Worm (Caenorhabditis elegans) whole organism, young adult: ENCODE data around the gene Y69H2.15.
A peak's percentile ranks its signal among the peaks of the same experiment; 100 is the strongest.

Experiments used
- B0019.2 ChIP-seq: fragments of 200-800 bp; sonication (Bioruptor generic); conservative IDR thresholded peaks from 2 replicates; pipeline ENCODE4 v1.3.6; 2022; ENCODE audit warnings: missing genetic modification reagents, missing genetic modification characterization, missing compliant biosample characterization
- B0336.3 ChIP-seq: fragments of 200-800 bp; sonication (Bioruptor generic); IDR thresholded peaks from 2 replicates; pipeline ENCODE4 v1.3.6; 2022; ENCODE audit warnings: missing genetic modification characterization, missing compliant biosample characterization
- C06A6.2 ChIP-seq: fragments of 200-800 bp; sonication (Bioruptor generic); conservative IDR thresholded peaks from 2 replicates; pipeline ENCODE4 v1.3.6; 2022; ENCODE audit warnings: missing genetic modification characterization, missing compliant biosample characterization
- D2030.7 ChIP-seq: fragments of 200-800 bp; sonication (Bioruptor generic); IDR thresholded peaks from 2 replicates; pipeline ENCODE4 v1.3.6; 2022; ENCODE audit warnings: missing genetic modification reagents, missing genetic modification characterization, missing compliant biosample characterization
- F10E7.11 ChIP-seq: sonication (generic microtip); optimal IDR thresholded peaks from 2 replicates; lab custom pipeline; 2017; ENCODE audit warnings: mild to moderate bottlenecking, missing genetic modification characterization, moderate library complexity, missing compliant biosample characterization
- K11D2.4 ChIP-seq: fragments of 200-800 bp; sonication (Bioruptor generic); IDR thresholded peaks from 2 replicates; pipeline ENCODE4 v1.3.6; 2022; ENCODE audit warnings: missing genetic modification reagents, missing genetic modification characterization, missing compliant biosample characterization
- Y53G8AR.9 ChIP-seq: fragments of 200-800 bp; sonication (Bioruptor generic); conservative IDR thresholded peaks from 2 replicates; pipeline ENCODE4 v1.3.6; 2022; ENCODE audit warnings: missing genetic modification reagents, missing genetic modification characterization, missing compliant biosample characterization
- Y56A3A.18 ChIP-seq: fragments of 200-800 bp; sonication (Bioruptor generic); IDR thresholded peaks from 2 replicates; pipeline ENCODE4 v1.3.6; 2022; ENCODE audit warnings: missing genetic modification reagents, missing genetic modification characterization, missing compliant biosample characterization
- Y95B8A.8 ChIP-seq: fragments of 200-800 bp; sonication (Bioruptor generic); IDR thresholded peaks from 2 replicates; pipeline ENCODE4 v1.3.6; 2022; ENCODE audit warnings: missing genetic modification reagents, missing genetic modification characterization, missing compliant biosample characterization
- ZK185.1 ChIP-seq: sonication (generic microtip); optimal IDR thresholded peaks from 2 replicates; lab custom pipeline; 2016; ENCODE audit warnings: mild to moderate bottlenecking, missing genetic modification characterization, missing compliant biosample characterization; ENCODE audit not compliant: poor library complexity, severe bottlenecking
- ama-1 ChIP-seq, 3 experiments: fragments of 150-350 bp in 1 of 3; sonication (generic microtip) in 2 of 3; optimal IDR thresholded peaks; 2 replicates each; lab custom pipeline; 2014 to 2018; ENCODE audit warnings: missing biosample characterization in 2 of 3, missing genetic modification characterization in 2 of 3, missing genetic modification reagents in 2 of 3
- athp-1 ChIP-seq: sonication (generic microtip); optimal IDR thresholded peaks from 2 replicates; lab custom pipeline; 2017; ENCODE audit warnings: mild to moderate bottlenecking, missing genetic modification characterization, missing compliant biosample characterization
- cebp-1 ChIP-seq, 2 experiments: fragments of 200-800 bp in 1 of 2; sonication (Bioruptor generic) in 1 of 2; sonication (generic microtip) in 1 of 2; IDR thresholded peaks in 1 of 2; optimal IDR thresholded peaks in 1 of 2; 2 replicates each; pipeline versions ENCODE4 v1.3.6 to Lab custom; 2017 to 2022; ENCODE audit warnings: missing compliant biosample characterization in 2 of 2, missing genetic modification characterization in 2 of 2, mild to moderate bottlenecking in 1 of 2, missing genetic modification reagents in 1 of 2, moderate library complexity in 1 of 2
- cebp-2 ChIP-seq: fragments of 200-800 bp; sonication (Bioruptor generic); IDR thresholded peaks from 2 replicates; pipeline ENCODE4 v1.3.6; 2022; ENCODE audit warnings: missing genetic modification characterization, missing compliant biosample characterization
- ceh-79 ChIP-seq: sonication (generic microtip); optimal IDR thresholded peaks from 2 replicates; lab custom pipeline; 2017; ENCODE audit warnings: mild to moderate bottlenecking, missing genetic modification characterization, missing compliant biosample characterization
- chd-7 ChIP-seq: sonication (generic microtip); optimal IDR thresholded peaks from 2 replicates; lab custom pipeline; 2016; ENCODE audit warnings: mild to moderate bottlenecking, missing genetic modification characterization, moderate library complexity, missing compliant biosample characterization
- dox-1 ChIP-seq: fragments of 200-800 bp; sonication (Bioruptor generic); IDR thresholded peaks from 2 replicates; pipeline ENCODE4 v1.3.6; 2022; ENCODE audit warnings: missing genetic modification reagents, missing genetic modification characterization, missing compliant biosample characterization
- ekl-4 ChIP-seq: fragments of 200-800 bp; sonication (Bioruptor generic); IDR thresholded peaks from 2 replicates; pipeline ENCODE4 v1.3.6; 2022; ENCODE audit warnings: missing genetic modification reagents, missing genetic modification characterization, missing compliant biosample characterization
- ets-4 ChIP-seq: fragments of 200-800 bp; sonication (Bioruptor generic); optimal IDR thresholded peaks from 2 replicates; lab custom pipeline; 2018; ENCODE audit warnings: mild to moderate bottlenecking, missing genetic modification characterization, missing compliant biosample characterization
- fkh-3 ChIP-seq: sonication (generic microtip); optimal IDR thresholded peaks from 2 replicates; lab custom pipeline; 2016; ENCODE audit warnings: mild to moderate bottlenecking, missing genetic modification characterization, missing compliant biosample characterization
- gei-17 ChIP-seq: fragments of 200-800 bp; sonication (Bioruptor generic); optimal IDR thresholded peaks from 2 replicates; lab custom pipeline; 2018; ENCODE audit warnings: mild to moderate bottlenecking, missing genetic modification characterization, missing compliant biosample characterization
- lin-26 ChIP-seq: fragments of 200-800 bp; sonication (Bioruptor generic); IDR thresholded peaks from 2 replicates; pipeline ENCODE4 v1.3.6; 2022; ENCODE audit warnings: missing genetic modification reagents, missing genetic modification characterization, missing compliant biosample characterization
- lin-35 ChIP-seq, 3 experiments: fragments of 150-350 bp in 2 of 3; sonication (generic microtip) in 1 of 3; optimal IDR thresholded peaks; 2 replicates each; lab custom pipeline; 2014 to 2018; ENCODE audit warnings: missing biosample characterization in 3 of 3, missing genetic modification characterization in 3 of 3, missing genetic modification reagents in 3 of 3
- lin-40 ChIP-seq: sonication (generic microtip); optimal IDR thresholded peaks from 2 replicates; lab custom pipeline; 2016; ENCODE audit warnings: missing genetic modification characterization, mild to moderate bottlenecking, missing compliant biosample characterization, missing genotype, missing genetic modification reagents
- nfya-1 ChIP-seq: sonication (generic microtip); optimal IDR thresholded peaks from 2 replicates; lab custom pipeline; 2017; ENCODE audit warnings: antibody characterized with exemption, missing compliant biosample characterization, missing genetic modification characterization, borderline replicate concordance; ENCODE audit not compliant: insufficient read depth
- nfyb-1 ChIP-seq: fragments of 200-800 bp; sonication (Bioruptor generic); IDR thresholded peaks from 2 replicates; pipeline ENCODE4 v1.3.6; 2022; ENCODE audit warnings: missing genetic modification reagents, missing genetic modification characterization, missing compliant biosample characterization
- nhr-27 ChIP-seq: fragments of 200-800 bp; sonication (Bioruptor generic); optimal IDR thresholded peaks from 2 replicates; lab custom pipeline; 2018; ENCODE audit warnings: mild to moderate bottlenecking, missing genetic modification characterization, moderate library complexity, missing compliant biosample characterization
- pbrm-1 ChIP-seq: fragments of 200-800 bp; sonication (Bioruptor generic); IDR thresholded peaks from 2 replicates; pipeline ENCODE4 v1.3.6; 2022; ENCODE audit warnings: missing genetic modification reagents, missing genetic modification characterization, missing compliant biosample characterization
- rcor-1 ChIP-seq: fragments of 200-800 bp; sonication (Bioruptor generic); IDR thresholded peaks from 2 replicates; pipeline ENCODE4 v1.3.6; 2022; ENCODE audit warnings: missing genetic modification reagents, missing genetic modification characterization, missing compliant biosample characterization
- repo-1 ChIP-seq: sonication (generic microtip); optimal IDR thresholded peaks from 2 replicates; lab custom pipeline; 2017; ENCODE audit warnings: mild to moderate bottlenecking, missing genetic modification characterization, missing compliant biosample characterization
- snpc-3.4 ChIP-seq: sonication (generic microtip); optimal IDR thresholded peaks from 2 replicates; lab custom pipeline; 2017; ENCODE audit warnings: missing genetic modification characterization, mild to moderate bottlenecking, missing compliant biosample characterization, antibody characterized with exemption, moderate library complexity, missing genotype, missing genetic modification reagents
- snpc-4 ChIP-seq, 5 experiments: fragments of 150-350 bp in 1 of 5; sonication (generic microtip) in 4 of 5; optimal IDR thresholded peaks; 2 replicates each; lab custom pipeline; 2014 to 2018; ENCODE audit warnings: missing genetic modification characterization in 5 of 5, missing biosample characterization in 3 of 5, antibody characterized with exemption in 2 of 5, mild to moderate bottlenecking in 2 of 5, missing compliant biosample characterization in 2 of 5, missing genotype in 2 of 5, moderate library complexity in 2 of 5, missing genetic modification reagents in 1 of 5
- tbp1 ChIP-seq: fragments of 200-800 bp; sonication (Bioruptor generic); optimal IDR thresholded peaks from 2 replicates; lab custom pipeline; 2018; ENCODE audit warnings: mild to moderate bottlenecking, missing genetic modification characterization, missing compliant biosample characterization
- tlf-1 ChIP-seq: fragments of 200-800 bp; sonication (Bioruptor generic); optimal IDR thresholded peaks from 2 replicates; lab custom pipeline; 2018; ENCODE audit warnings: mild to moderate bottlenecking, missing genetic modification characterization, missing compliant biosample characterization
- zim-3 ChIP-seq: sonication (generic microtip); optimal IDR thresholded peaks from 2 replicates; lab custom pipeline; 2017; ENCODE audit warnings: mild to moderate bottlenecking, missing genetic modification characterization, moderate library complexity, missing compliant biosample characterization
- ztf-18 ChIP-seq: sonication (generic microtip); optimal IDR thresholded peaks from 2 replicates; lab custom pipeline; 2016; ENCODE audit warnings: missing genotype, mild to moderate bottlenecking, missing genetic modification characterization, missing compliant biosample characterization
- ztf-26 ChIP-seq: sonication (generic microtip); optimal IDR thresholded peaks from 2 replicates; lab custom pipeline; 2017; ENCODE audit warnings: missing genetic modification characterization, missing compliant biosample characterization
- ztf-28 ChIP-seq: fragments of 200-800 bp; sonication (Bioruptor generic); IDR thresholded peaks from 2 replicates; pipeline ENCODE4 v1.3.6; 2022; ENCODE audit warnings: missing genetic modification reagents, missing genetic modification characterization, missing compliant biosample characterization

The Y69H2.15 gene

DNA sequence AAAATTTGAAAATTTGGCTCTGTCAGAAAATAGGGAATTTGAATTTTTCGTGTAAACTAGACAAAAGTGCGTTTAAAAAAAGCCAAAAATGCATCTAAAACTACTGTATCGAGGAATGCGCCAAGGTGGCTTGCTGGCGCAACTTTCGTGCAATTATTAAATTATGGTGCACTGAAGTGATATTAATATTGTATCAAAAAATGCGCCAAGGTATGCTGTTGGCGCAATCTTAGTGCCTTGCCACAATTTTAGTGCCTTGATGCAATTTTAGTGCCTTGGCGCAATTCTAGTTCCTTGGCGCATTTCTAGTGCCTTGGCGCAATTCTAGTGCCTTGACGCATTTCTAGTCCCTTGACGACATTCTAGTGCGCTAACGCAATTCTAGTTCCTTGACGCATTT, 51.6 kb downstream of the Y69H2.15 start:
- TF ChIP-seq fkh-3 (tag; lab: Kevin White, UChicago) (peak; percentile 24), Y53G8AR.9 (GFP tag; lab: Robert Waterston, UW) (peak; percentile 56; the same call in 1 of the 2 replicates), cebp-1 (GFP tag; IDR thresholded peaks at IDR 0.05; lab: Robert Waterston, UW) (no peak), cebp-1 (tag; optimal IDR thresholded peaks at IDR 0.05; lab: Kevin White, UChicago) (peak; percentile 34), Y95B8A.8 (GFP tag; lab: Robert Waterston, UW) (no peak), chd-7 (tag; lab: Kevin White, UChicago) (peak; percentile 28), dox-1 (GFP tag; lab: Robert Waterston, UW) (0 out of 2 replicates have a peak, but pooled peaks have one; percentile 20), snpc-4 (GFP tag; optimal IDR thresholded peaks at IDR 0.05; lab: Kevin White, UChicago) (no peak), snpc-4 (tag; optimal IDR thresholded peaks at IDR 0.05; lab: Kevin White, UChicago) (no peak), ekl-4 (GFP tag; lab: Robert Waterston, UW) (0 out of 2 replicates have a peak, but pooled peaks have one; percentile 36), repo-1 (peak; percentile 58), ceh-79 (peak; percentile 28), lin-35 (GFP tag; optimal IDR thresholded peaks at IDR 0.05; lab: Kevin White, UChicago) (no peak), ets-4 (peak; percentile 24), nfyb-1 (GFP tag; lab: Robert Waterston, UW) (0 out of 2 replicates have a peak, but pooled peaks have one; percentile 36), D2030.7 (no peak), ztf-18 (tag; lab: Kevin White, UChicago) (peak; percentile 88)

- TF ChIP-seq ama-1 (optimal IDR thresholded peaks at IDR 0.05; lab: Kevin White, UChicago) (no peak), ama-1 (GFP tag; optimal IDR thresholded peaks at IDR 0.05; lab: Kevin White, UChicago) (peak in 1 of 2 experiments; percentile 1), zim-3 (peak; percentile 70), nfyb-1 (GFP tag; lab: Robert Waterston, UW) (peak; percentile 45; the same call in 1 of the 2 replicates), K11D2.4 (0 out of 2 replicates have a peak, but pooled peaks have one; percentile 50), tlf-1 (GFP tag; lab: Kevin White, UChicago) (peak; percentile 49), B0336.3 (0 out of 2 replicates have a peak, but pooled peaks have one; percentile 23), lin-40 (tag; lab: Kevin White, UChicago) (peak; percentile 67), lin-26 (GFP tag; lab: Robert Waterston, UW) (0 out of 2 replicates have a peak, but pooled peaks have one; percentile 58), snpc-4 (GFP tag; optimal IDR thresholded peaks at IDR 0.05; lab: Kevin White, UChicago) (no peak), snpc-4 (tag; optimal IDR thresholded peaks at IDR 0.05; lab: Kevin White, UChicago) (peak in 1 of 4 experiments; percentile 17), athp-1 (tag; lab: Kevin White, UChicago) (no peak), ztf-28 (no peak), snpc-3.4 (tag; lab: Kevin White, UChicago) (no peak), ztf-18 (tag; lab: Kevin White, UChicago) (peak; percentile 90), F10E7.11 (tag; lab: Kevin White, UChicago) (no peak), gei-17 (GFP tag; lab: Kevin White, UChicago) (peak; percentile 36), nfya-1 (tag; lab: Kevin White, UChicago) (no peak), dox-1 (GFP tag; lab: Robert Waterston, UW) (peak; percentile 34; the same call in 1 of the 2 replicates), tbp1 (GFP tag; lab: Kevin White, UChicago) (no peak), chd-7 (tag; lab: Kevin White, UChicago) (peak; percentile 37), C06A6.2 (GFP tag; lab: Robert Waterston, UW) (0 out of 2 replicates have a peak, but pooled peaks have one; percentile 23), lin-35 (GFP tag; optimal IDR thresholded peaks at IDR 0.05; lab: Kevin White, UChicago) (peak in 1 of 3 experiments; percentile 13), repo-1 (peak; percentile 86), nhr-27 (tag; lab: Kevin White, UChicago) (no peak), cebp-2 (GFP tag; lab: Robert Waterston, UW) (no peak), ZK185.1 (tag; lab: Kevin White, UChicago) (peak; percentile 28), cebp-1 (GFP tag; IDR thresholded peaks at IDR 0.05; lab: Robert Waterston, UW) (no peak), cebp-1 (tag; optimal IDR thresholded peaks at IDR 0.05; lab: Kevin White, UChicago) (peak; percentile 32), ets-4 (peak; percentile 31), pbrm-1 (GFP tag; lab: Robert Waterston, UW) (0 out of 2 replicates have a peak, but pooled peaks have one; percentile 9), ztf-26 (tag; lab: Kevin White, UChicago) (peak; percentile 85), Y56A3A.18 (no peak), rcor-1 (GFP tag; lab: Robert Waterston, UW) (no peak), B0019.2 (no peak)
Observed at ce11 chrV:18573199-18573598, 53.5 kb downstream of the Y69H2.15 start.
